Worm (Caenorhabditis elegans) whole organism, late embryonic: ENCODE results near the gene W07B8.4.

Experiments used
- ama-1 ChIP-seq: fragments of 150-350 bp; optimal IDR thresholded peaks from 2 replicates; lab custom pipeline; 2014
- fkh-10 ChIP-seq: fragments of 150-350 bp; optimal IDR thresholded peaks from 2 replicates; lab custom pipeline; 2014; ENCODE audit warnings: missing biosample characterization, missing genetic modification reagents, missing genetic modification characterization
- hlh-15 ChIP-seq: sonication (generic microtip); optimal IDR thresholded peaks from 2 replicates; lab custom pipeline; 2016; ENCODE audit warnings: missing genetic modification characterization, missing compliant biosample characterization
- rnt-1 ChIP-seq: sonication (generic microtip); optimal IDR thresholded peaks from 2 replicates; lab custom pipeline; 2016; ENCODE audit warnings: missing genetic modification characterization, missing compliant biosample characterization
- sox-4 ChIP-seq: sonication (generic microtip); optimal IDR thresholded peaks from 2 replicates; lab custom pipeline; 2017; ENCODE audit warnings: mild to moderate bottlenecking, missing genetic modification characterization, inconsistent platforms, missing compliant biosample characterization

ce11 chrV:1156431-1156830, 24.7 kb upstream of the W07B8.4 start:
- TF ChIP-seq sox-4 (tag; lab: Kevin White, UChicago) (no peak), hlh-15 (no peak), fkh-10 (GFP tag; lab: Kevin White, UChicago) (no peak), ama-1 (no peak), rnt-1 (tag; lab: Kevin White, UChicago) (no peak)
